Fruit fly (Drosophila melanogaster) whole organism, prepupa: ENCODE results near the gene teq.

ENCODE experiments used
- Eip75B ChIP-seq: fragments of 200-800 bp; sonication (Bioruptor generic); optimal IDR thresholded peaks from 3 replicates; lab custom pipeline; 2016; ENCODE audit warnings: missing biosample characterization, missing genetic modification characterization
- Eip93F ChIP-seq: fragments of 200-800 bp; sonication (Bioruptor generic); optimal IDR thresholded peaks from 2 replicates; lab custom pipeline; 2016; ENCODE audit warnings: missing biosample characterization, mild to moderate bottlenecking, missing genetic modification characterization
- Ets96B ChIP-seq: fragments of 200-800 bp; optimal IDR thresholded peaks from 2 replicates; lab custom pipeline; 2019; ENCODE audit warnings: missing biosample characterization, mild to moderate bottlenecking, missing genetic modification characterization, moderate library complexity
- Gug ChIP-seq: fragments of 200-800 bp; sonication (Bioruptor generic); IDR thresholded peaks from 2 replicates; pipeline ENCODE4 v1.3.6; 2022; ENCODE audit warnings: missing biosample characterization, missing genetic modification characterization
- Lpt ChIP-seq: fragments of 200-800 bp; sonication (Bioruptor generic); optimal IDR thresholded peaks from 3 replicates; lab custom pipeline; 2016; ENCODE audit warnings: missing biosample characterization, missing genetic modification characterization
- Smox ChIP-seq: fragments of 200-800 bp; sonication (Bioruptor generic); optimal IDR thresholded peaks from 3 replicates; lab custom pipeline; 2016; ENCODE audit warnings: missing biosample characterization, missing genetic modification characterization
- Sox102F ChIP-seq: fragments of 200-800 bp; sonication (Bioruptor generic); optimal IDR thresholded peaks from 2 replicates; lab custom pipeline; 2016; ENCODE audit warnings: missing biosample characterization, mild to moderate bottlenecking, missing genetic modification characterization
- Sox15 ChIP-seq: fragments of 200-800 bp; sonication (Bioruptor generic); optimal IDR thresholded peaks from 3 replicates; lab custom pipeline; 2016; ENCODE audit warnings: missing biosample characterization, missing genetic modification characterization
- fkh ChIP-seq: fragments of 200-800 bp; sonication (Bioruptor generic); optimal IDR thresholded peaks from 3 replicates; lab custom pipeline; 2017; ENCODE audit warnings: missing biosample characterization, mild to moderate bottlenecking, missing genetic modification characterization, moderate library complexity

DNA sequence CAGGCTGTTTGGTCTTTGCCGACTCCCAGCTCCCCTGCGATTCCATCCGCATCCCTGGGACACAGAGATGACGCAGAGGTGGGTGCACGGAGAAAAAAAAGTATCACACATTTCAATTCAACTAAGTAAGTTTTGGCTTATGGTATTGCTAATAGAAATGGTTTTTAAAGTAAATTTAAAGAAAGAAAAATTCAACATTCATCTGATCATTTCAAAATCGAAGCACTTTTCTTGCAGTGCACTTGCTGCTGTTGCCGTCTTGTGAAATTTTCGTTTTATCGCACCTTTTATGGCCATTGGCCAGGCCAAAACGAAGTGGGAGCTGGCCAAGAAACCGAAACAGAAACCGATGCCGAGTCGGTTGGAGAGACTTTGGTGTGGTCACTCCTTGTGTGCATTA lies 29.1 kb upstream of the teq start:
- peak; percentile 5 for TF ChIP-seq fkh (GFP tag; lab: Kevin White, UChicago)
- peak; percentile 60 for TF ChIP-seq Ets96B (tag; lab: Kevin White, UChicago)
- peak; percentile 60 for TF ChIP-seq Gug (GFP tag; lab: Robert Waterston, UW)
- TF ChIP-seq Eip75B (GFP tag; lab: Kevin White, UChicago) = peak; percentile 78
- TF ChIP-seq Sox15 (GFP tag; lab: Kevin White, UChicago) = peak; percentile 50
- TF ChIP-seq Smox (GFP tag; lab: Kevin White, UChicago) = peak; percentile 71
- TF ChIP-seq Sox102F (GFP tag; lab: Kevin White, UChicago) = peak; percentile 73
- TF ChIP-seq Lpt (GFP tag; lab: Kevin White, UChicago) = peak; percentile 64
- TF ChIP-seq Eip93F (GFP tag; lab: Kevin White, UChicago) = peak; percentile 43
